Worm (Caenorhabditis elegans): ENCODE measurements around the gene obr-2.
A peak's percentile ranks its signal among the peaks of the same experiment; 100 is the strongest.

Gene obr-2

DNA sequence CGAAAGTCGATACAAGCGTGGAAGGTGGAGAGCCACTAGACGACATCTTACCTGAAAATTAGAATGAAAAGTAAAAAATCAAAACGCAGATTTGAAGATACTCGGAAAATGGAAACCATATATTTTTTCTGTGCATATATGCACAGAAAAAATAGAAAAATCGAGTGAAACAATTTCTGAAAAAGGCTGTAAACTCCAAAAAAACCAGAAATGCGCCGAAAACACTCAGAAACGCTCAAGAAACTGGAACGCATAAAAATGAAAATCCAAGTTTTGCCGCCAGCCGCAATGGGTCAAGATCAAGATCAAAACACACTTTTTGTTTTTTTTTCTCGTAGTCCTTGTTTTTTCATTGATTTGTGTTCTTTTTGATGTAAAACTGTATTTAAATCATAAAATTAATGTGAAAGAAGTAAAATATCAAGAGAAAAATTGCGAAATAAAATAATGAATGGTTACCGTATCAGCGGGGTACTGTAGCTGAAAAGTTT is 21.4 kb downstream of the obr-2 start, which contains the start of gene T01C3.3 (continued):
- TF ChIP-seq let-607 (tag; optimal IDR thresholded peaks at IDR 0.05) (no peak), athp-1 (tag; optimal IDR thresholded peaks at IDR 0.05) (no peak), die-1 (tag; optimal IDR thresholded peaks at IDR 0.05) (no peak), snpc-3.4 (tag; optimal IDR thresholded peaks at IDR 0.05) (peak; percentile 72), ceh-40 (GFP tag; IDR thresholded peaks at IDR 0.05) (no peak), madf-10 (tag; optimal IDR thresholded peaks at IDR 0.05) (no peak), nhr-90 (tag; optimal IDR thresholded peaks at IDR 0.05) (no peak), lsl-1 (GFP tag; optimal IDR thresholded peaks at IDR 0.05) (peak; percentile 91), unc-130 (GFP tag; optimal IDR thresholded peaks at IDR 0.05) (peak; percentile 17), mes-4 (tag; optimal IDR thresholded peaks at IDR 0.05) (no peak), Y95B8A.8 (GFP tag; IDR thresholded peaks at IDR 0.05) (peak; percentile 51; the same call in 1 of the 2 replicates), zim-3 (tag; optimal IDR thresholded peaks at IDR 0.05) (no peak), ztf-28 (GFP tag; IDR thresholded peaks at IDR 0.05) (no peak), hsf-1 (GFP tag; IDR thresholded peaks at IDR 0.05) (peak; percentile 86), lag-1 (GFP tag; IDR thresholded peaks at IDR 0.05) (no peak), tbp1 (GFP tag; optimal IDR thresholded peaks at IDR 0.05) (peak; percentile 32), F10E7.11 (tag; optimal IDR thresholded peaks at IDR 0.05) (no peak), madf-6 (GFP tag; IDR thresholded peaks at IDR 0.05) (peak; percentile 96), ztf-3 (GFP tag; optimal IDR thresholded peaks at IDR 0.05) (no peak), ceh-100 (GFP tag; IDR thresholded peaks at IDR 0.05) (0 out of 2 replicates have a peak, but pooled peaks have one; percentile 32), ceh-91 (GFP tag; IDR thresholded peaks at IDR 0.05) (peak; percentile 92), pbrm-1 (GFP tag; IDR thresholded peaks at IDR 0.05) (0 out of 2 replicates have a peak, but pooled peaks have one; percentile 35), egl-18 (GFP tag; IDR thresholded peaks at IDR 0.05) (no peak), ccch-3 (GFP tag; optimal IDR thresholded peaks at IDR 0.05) (no peak), madf-3 (GFP tag; IDR thresholded peaks at IDR 0.05) (peak; percentile 78; the same call in 1 of the 2 replicates), ztf-6 (GFP tag; IDR thresholded peaks at IDR 0.05) (no peak), nhr-27 (tag; optimal IDR thresholded peaks at IDR 0.05) (no peak), bed-1 (GFP tag; IDR thresholded peaks at IDR 0.05) (no peak), F49E8.2 (tag; optimal IDR thresholded peaks at IDR 0.05; ENCODE audit: insufficient read depth) (peak; percentile 42), hmg-20 (GFP tag; IDR thresholded peaks at IDR 0.05) (no peak), ama-1 (optimal IDR thresholded peaks at IDR 0.05) (no peak), ama-1 (GFP tag; optimal IDR thresholded peaks at IDR 0.05) (no peak), aptf-2 (GFP tag; conservative IDR thresholded peaks at IDR 0.05) (no peak), F22D6.2 (tag; optimal IDR thresholded peaks at IDR 0.05) (no peak)

DNA sequence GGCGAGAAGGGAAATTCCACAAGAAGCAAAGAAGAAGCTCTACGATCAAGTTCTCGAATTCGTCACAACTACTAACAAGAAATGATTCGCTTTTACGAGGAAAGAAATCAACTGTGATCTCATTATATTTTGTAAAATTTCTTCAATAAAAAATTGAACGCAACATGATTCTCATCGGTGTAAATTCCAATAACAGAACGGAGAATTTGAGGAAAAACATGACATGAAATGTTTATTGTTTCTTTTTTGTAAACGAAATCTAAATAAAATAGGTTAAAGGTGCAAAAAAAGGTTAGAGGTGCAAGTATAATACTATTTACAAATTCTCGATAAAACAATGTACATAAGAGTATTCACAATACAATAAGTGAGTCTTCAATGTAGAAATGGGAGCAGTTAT is 22.6 kb downstream of the obr-2 start:
- no peak for TF ChIP-seq cebp-2 (GFP tag; IDR thresholded peaks at IDR 0.05)
- TF ChIP-seq F22D6.2 (tag; optimal IDR thresholded peaks at IDR 0.05): no peak
- TF ChIP-seq D2030.7 (GFP tag; IDR thresholded peaks at IDR 0.05): peak; percentile 42
- no peak for TF ChIP-seq nfyb-1 (GFP tag; IDR thresholded peaks at IDR 0.05)
- no peak for TF ChIP-seq dpff-1 (tag; optimal IDR thresholded peaks at IDR 0.05)
- peak; percentile 48; the same call in 1 of the 2 replicates for TF ChIP-seq madf-3 (GFP tag; IDR thresholded peaks at IDR 0.05)
- TF ChIP-seq mcd-1 (GFP tag; IDR thresholded peaks at IDR 0.05): no peak
- no peak for TF ChIP-seq nfya-1 (tag; optimal IDR thresholded peaks at IDR 0.05; ENCODE audit: borderline replicate concordance, insufficient read depth)
- no peak for TF ChIP-seq bed-1 (GFP tag; IDR thresholded peaks at IDR 0.05)
- TF ChIP-seq madf-8 (GFP tag; conservative IDR thresholded peaks at IDR 0.05): peak; percentile 23; the same call in 1 of the 2 replicates
- TF ChIP-seq nhr-80 (tag; optimal IDR thresholded peaks at IDR 0.05): no peak
- no peak for TF ChIP-seq lir-1 (GFP tag; conservative IDR thresholded peaks at IDR 0.05)
- peak; percentile 21 for TF ChIP-seq xnd-1 (tag; optimal IDR thresholded peaks at IDR 0.05)
- peak; percentile 85 for TF ChIP-seq snpc-1.3 (tag; optimal IDR thresholded peaks at IDR 0.05; ENCODE audit: insufficient read depth)
- peak; percentile 65 for TF ChIP-seq unc-130 (GFP tag; optimal IDR thresholded peaks at IDR 0.05)
- no peak for TF ChIP-seq ceh-58 (GFP tag; IDR thresholded peaks at IDR 0.05)
- TF ChIP-seq egrh-3 (GFP tag; IDR thresholded peaks at IDR 0.05): no peak
- 0 out of 2 replicates have a peak, but pooled peaks have one; percentile 43 for TF ChIP-seq F39B2.1 (GFP tag; IDR thresholded peaks at IDR 0.05)
- no peak for TF ChIP-seq F52B5.7 (tag; optimal IDR thresholded peaks at IDR 0.05)
